Fruit fly (Drosophila melanogaster) whole organism, embryonic: ENCODE measurements around the gene Mon1.

Experiments
- ATbp ChIP-seq: fragments of 200-800 bp; sonication (Bioruptor generic); optimal IDR thresholded peaks from 2 replicates; lab custom pipeline; 2017; ENCODE audit warnings: missing biosample characterization, mild to moderate bottlenecking, missing genetic modification characterization, missing genetic modification reagents
- Adf1 ChIP-seq: fragments of 200-800 bp; sonication (Bioruptor generic); IDR thresholded peaks from 2 replicates; pipeline ENCODE4 v1.3.6; 2022; ENCODE audit warnings: missing biosample characterization, missing genetic modification characterization
- Antp ChIP-seq: fragments of 200-800 bp; sonication (Bioruptor generic); optimal IDR thresholded peaks from 3 replicates; lab custom pipeline; 2016; ENCODE audit warnings: missing biosample characterization, missing genetic modification characterization
- Atf6 ChIP-seq: fragments of 200-800 bp; sonication (Bioruptor generic); IDR thresholded peaks from 2 replicates; pipeline ENCODE4 v1.3.6; 2022; ENCODE audit warnings: missing biosample characterization, missing genetic modification characterization
- B-H2 ChIP-seq: fragments of 200-800 bp; sonication (Bioruptor generic); optimal IDR thresholded peaks from 2 replicates; lab custom pipeline; 2018; ENCODE audit warnings: missing biosample characterization, mild to moderate bottlenecking, missing genetic modification characterization
- CG10267 ChIP-seq: fragments of 200-800 bp; sonication (Bioruptor generic); optimal IDR thresholded peaks from 2 replicates; lab custom pipeline; 2018; ENCODE audit warnings: missing biosample characterization, mild to moderate bottlenecking, missing genetic modification characterization, moderate library complexity
- CG10979 ChIP-seq: fragments of 200-800 bp; sonication (Bioruptor generic); optimal IDR thresholded peaks from 2 replicates; lab custom pipeline; 2018; ENCODE audit warnings: missing biosample characterization, mild to moderate bottlenecking, missing genetic modification characterization, moderate library complexity
- CG11695 ChIP-seq: fragments of 200-800 bp; sonication (Bioruptor generic); IDR thresholded peaks from 3 replicates; pipeline ENCODE4 v1.3.6; 2022; ENCODE audit warnings: missing biosample characterization, missing genetic modification characterization
- CG12299 ChIP-seq: fragments of 200-800 bp; sonication (Bioruptor generic); optimal IDR thresholded peaks from 2 replicates; lab custom pipeline; 2018; ENCODE audit warnings: missing biosample characterization, mild to moderate bottlenecking, missing genetic modification characterization
- CG12744 ChIP-seq: fragments of 200-800 bp; sonication (Bioruptor generic); optimal IDR thresholded peaks from 2 replicates; lab custom pipeline; 2016; ENCODE audit warnings: missing biosample characterization, missing genetic modification characterization
- CG13894 ChIP-seq: fragments of 200-800 bp; sonication (Bioruptor generic); optimal IDR thresholded peaks from 3 replicates; lab custom pipeline; 2018; ENCODE audit warnings: missing biosample characterization, mild to moderate bottlenecking, missing genetic modification characterization, moderate library complexity
- CG14710 ChIP-seq: fragments of 200-800 bp; sonication (Bioruptor generic); optimal IDR thresholded peaks from 3 replicates; lab custom pipeline; 2019; ENCODE audit warnings: missing biosample characterization, mild to moderate bottlenecking, missing genetic modification characterization, moderate library complexity
- CG15073 ChIP-seq: fragments of 200-800 bp; sonication (Bioruptor generic); optimal IDR thresholded peaks from 2 replicates; lab custom pipeline; 2016; ENCODE audit warnings: missing biosample characterization, missing genetic modification characterization
- CG1529 ChIP-seq: fragments of 200-800 bp; sonication (Bioruptor generic); optimal IDR thresholded peaks from 3 replicates; lab custom pipeline; 2018; ENCODE audit warnings: missing biosample characterization, missing genetic modification characterization
- CG1647 ChIP-seq: fragments of 200-800 bp; sonication (Bioruptor generic); optimal IDR thresholded peaks from 3 replicates; lab custom pipeline; 2016; ENCODE audit warnings: missing biosample characterization, missing genetic modification characterization
- CG16863 ChIP-seq: fragments of 200-800 bp; sonication (Bioruptor generic); optimal IDR thresholded peaks from 3 replicates; lab custom pipeline; 2016; ENCODE audit warnings: missing biosample characterization, missing genetic modification characterization
- CG17802 ChIP-seq: fragments of 200-800 bp; sonication (Bioruptor generic); optimal IDR thresholded peaks from 2 replicates; lab custom pipeline; 2018; ENCODE audit warnings: missing biosample characterization, mild to moderate bottlenecking, missing genetic modification characterization, moderate library complexity
- CG18262 ChIP-seq: fragments of 200-800 bp; optimal IDR thresholded peaks from 3 replicates; lab custom pipeline; 2019; ENCODE audit warnings: missing biosample characterization, mild to moderate bottlenecking, missing genetic modification characterization, moderate library complexity
- CG2889 ChIP-seq: fragments of 200-800 bp; sonication (Bioruptor generic); IDR thresholded peaks from 3 replicates; pipeline ENCODE4 v1.3.6; 2022; ENCODE audit warnings: missing biosample characterization, missing genetic modification characterization
- CG31224 ChIP-seq: fragments of 200-800 bp; sonication (Bioruptor generic); IDR thresholded peaks from 2 replicates; pipeline ENCODE4 v1.3.6; 2022; ENCODE audit warnings: missing biosample characterization, missing genetic modification characterization
- CG31441 ChIP-seq: fragments of 200-800 bp; sonication (Bioruptor generic); IDR thresholded peaks from 2 replicates; pipeline ENCODE4 v1.3.6; 2022; ENCODE audit warnings: missing biosample characterization, missing genetic modification characterization
- CG33557 ChIP-seq: fragments of 200-800 bp; sonication (Bioruptor generic); optimal IDR thresholded peaks from 2 replicates; lab custom pipeline; 2019; ENCODE audit warnings: missing biosample characterization, mild to moderate bottlenecking, missing genetic modification characterization, moderate library complexity
- CG34224 ChIP-seq: fragments of 200-800 bp; sonication (Bioruptor generic); IDR thresholded peaks from 3 replicates; pipeline ENCODE4 v1.3.6; 2022; ENCODE audit warnings: missing biosample characterization, missing genetic modification characterization; ENCODE audit not compliant: partially characterized antibody
- CG34376 ChIP-seq: fragments of 200-800 bp; sonication (Bioruptor generic); optimal IDR thresholded peaks from 2 replicates; lab custom pipeline; 2018; ENCODE audit warnings: missing biosample characterization, mild to moderate bottlenecking, missing genetic modification characterization
- CG3995 ChIP-seq: fragments of 200-800 bp; sonication (Bioruptor generic); optimal IDR thresholded peaks from 3 replicates; lab custom pipeline; 2016; ENCODE audit warnings: missing biosample characterization, missing genetic modification characterization
- CG6272 ChIP-seq: fragments of 200-800 bp; sonication (Bioruptor generic); IDR thresholded peaks from 2 replicates; pipeline ENCODE4 v1.3.6; 2022; ENCODE audit warnings: missing biosample characterization, missing genetic modification characterization
- CG6791 ChIP-seq: fragments of 200-800 bp; sonication (Bioruptor generic); IDR thresholded peaks from 3 replicates; pipeline ENCODE4 v1.3.6; 2022; ENCODE audit warnings: missing biosample characterization, missing genetic modification characterization; ENCODE audit not compliant: partially characterized antibody
- CG7271 ChIP-seq: fragments of 200-800 bp; sonication (Bioruptor generic); optimal IDR thresholded peaks from 2 replicates; lab custom pipeline; 2018; ENCODE audit warnings: missing biosample characterization, mild to moderate bottlenecking, missing genetic modification characterization, moderate library complexity
- CG7745 ChIP-seq: fragments of 200-800 bp; sonication (Bioruptor generic); optimal IDR thresholded peaks from 2 replicates; lab custom pipeline; 2018; ENCODE audit warnings: missing biosample characterization, mild to moderate bottlenecking, missing genetic modification characterization, moderate library complexity
- CG8765 ChIP-seq: fragments of 200-800 bp; sonication (Bioruptor generic); IDR thresholded peaks from 2 replicates; pipeline ENCODE4 v1.3.6; 2022; ENCODE audit warnings: missing biosample characterization, missing genetic modification characterization
- CG9797 ChIP-seq: fragments of 200-800 bp; sonication (Bioruptor generic); optimal IDR thresholded peaks from 3 replicates; lab custom pipeline; 2018; ENCODE audit warnings: missing biosample characterization, mild to moderate bottlenecking, missing genetic modification characterization
- CG9817 ChIP-seq: fragments of 200-800 bp; sonication (Bioruptor generic); optimal IDR thresholded peaks from 2 replicates; lab custom pipeline; 2018; ENCODE audit warnings: missing biosample characterization, mild to moderate bottlenecking, missing genetic modification characterization, moderate library complexity
- Drgx ChIP-seq: fragments of 200-800 bp; sonication (Bioruptor generic); IDR thresholded peaks from 2 replicates; pipeline ENCODE4 v1.3.6; 2022; ENCODE audit warnings: missing biosample characterization, missing genetic modification characterization
- Fer1 ChIP-seq: fragments of 200-800 bp; sonication (Bioruptor generic); optimal IDR thresholded peaks from 2 replicates; lab custom pipeline; 2017; ENCODE audit warnings: missing biosample characterization, mild to moderate bottlenecking, missing genetic modification characterization
- Lim3 ChIP-seq: fragments of 200-800 bp; sonication (Bioruptor generic); IDR thresholded peaks from 2 replicates; pipeline ENCODE4 v1.3.6; 2022; ENCODE audit warnings: missing biosample characterization, missing genetic modification characterization
- Vsx1 ChIP-seq: fragments of 200-800 bp; sonication (Bioruptor generic); optimal IDR thresholded peaks from 2 replicates; lab custom pipeline; 2017; ENCODE audit warnings: missing biosample characterization, mild to moderate bottlenecking, missing genetic modification characterization, missing genetic modification reagents
- YL-1 ChIP-seq: fragments of 200-800 bp; sonication (Bioruptor generic); optimal IDR thresholded peaks from 3 replicates; lab custom pipeline; 2017; ENCODE audit warnings: missing biosample characterization, mild to moderate bottlenecking, missing genetic modification characterization
- bcd ChIP-seq: fragments of 200-800 bp; sonication (Bioruptor generic); optimal IDR thresholded peaks from 2 replicates; lab custom pipeline; 2017; ENCODE audit warnings: missing biosample characterization, mild to moderate bottlenecking, missing genetic modification characterization
- cg ChIP-seq: fragments of 200-800 bp; sonication (Bioruptor generic); optimal IDR thresholded peaks from 3 replicates; lab custom pipeline; 2019; ENCODE audit warnings: missing biosample characterization, mild to moderate bottlenecking, missing genetic modification characterization, moderate library complexity
- esg ChIP-seq: fragments of 200-800 bp; sonication (Bioruptor generic); conservative IDR thresholded peaks from 2 replicates; pipeline ENCODE4 v1.3.6; 2022; ENCODE audit warnings: missing biosample characterization, missing genetic modification characterization
- gem ChIP-seq: fragments of 200-800 bp; sonication (Bioruptor generic); optimal IDR thresholded peaks from 2 replicates; lab custom pipeline; 2019; ENCODE audit warnings: missing biosample characterization, mild to moderate bottlenecking, missing genetic modification characterization, moderate library complexity
- h ChIP-seq: fragments of >200 bp; optimal IDR thresholded peaks from 2 replicates; lab custom pipeline; 2017
- her ChIP-seq: fragments of 200-800 bp; sonication (Bioruptor generic); optimal IDR thresholded peaks from 2 replicates; lab custom pipeline; 2016; ENCODE audit warnings: missing biosample characterization, missing genetic modification characterization
- oc ChIP-seq: fragments of 200-800 bp; sonication (Bioruptor generic); optimal IDR thresholded peaks from 2 replicates; lab custom pipeline; 2018; ENCODE audit warnings: missing biosample characterization, mild to moderate bottlenecking, missing genetic modification characterization, moderate library complexity
- otp ChIP-seq: fragments of 200-800 bp; sonication (Bioruptor generic); IDR thresholded peaks from 3 replicates; pipeline ENCODE4, ENCODE4 v1.3.6; 2022; ENCODE audit warnings: missing biosample characterization, missing genetic modification characterization
- sens ChIP-seq: fragments of 200-800 bp; sonication (Bioruptor generic); peaks from one replicate; lab custom pipeline; 2016; ENCODE audit warnings: missing biosample characterization, missing genetic modification characterization
- sens-2 ChIP-seq: fragments of 200-800 bp; sonication (Bioruptor generic); IDR thresholded peaks from 2 replicates; pipeline ENCODE4 v1.3.6; 2022; ENCODE audit warnings: missing biosample characterization, missing genetic modification characterization
- seq ChIP-seq: fragments of 200-800 bp; sonication (Bioruptor generic); IDR thresholded peaks from 2 replicates; pipeline ENCODE4 v1.3.6; 2022; ENCODE audit warnings: missing biosample characterization, missing genetic modification characterization
- twi ChIP-seq: fragments of 200-800 bp; optimal IDR thresholded peaks from 2 replicates; lab custom pipeline; 2019; ENCODE audit warnings: missing biosample characterization, mild to moderate bottlenecking, missing genetic modification characterization, moderate library complexity
- wor ChIP-seq: fragments of 200-800 bp; sonication (Bioruptor generic); IDR thresholded peaks from 2 replicates; pipeline ENCODE4 v1.3.6; 2022; ENCODE audit warnings: missing biosample characterization, missing genetic modification characterization
- zfh1 ChIP-seq: fragments of 200-800 bp; sonication (Bioruptor generic); IDR thresholded peaks from 3 replicates; pipeline ENCODE4 v1.3.6; 2022; ENCODE audit warnings: missing biosample characterization, missing genetic modification characterization

Mon1 gene

DNA sequence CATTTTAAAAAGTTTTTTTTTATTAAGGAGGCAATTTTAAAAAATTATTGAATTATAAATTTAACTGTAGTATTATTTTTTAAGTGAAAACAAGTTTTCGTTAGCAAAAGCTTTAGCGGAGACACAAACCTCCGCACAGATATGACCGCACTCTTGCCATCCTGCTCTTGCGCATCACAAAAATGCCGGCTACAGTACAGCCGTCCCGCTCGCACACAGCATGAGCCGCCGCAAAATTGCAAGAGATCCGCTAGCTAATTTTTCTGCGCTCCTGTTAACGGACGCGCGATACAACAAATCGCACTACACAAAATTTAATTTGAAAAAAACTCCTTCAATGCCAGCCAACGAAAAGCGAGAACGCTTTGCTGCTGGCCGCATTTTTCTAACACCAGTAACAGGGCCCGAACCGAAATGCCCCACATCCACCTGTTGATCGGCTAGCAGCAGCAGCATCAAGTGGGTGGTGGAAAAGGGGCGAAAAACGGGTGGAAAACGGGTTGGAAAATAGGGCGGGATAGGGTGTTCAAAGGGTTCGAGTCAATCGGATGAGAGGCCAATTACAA, 40.3 kb upstream of the Mon1 start (continued):
- TF ChIP-seq CG14710 (tag; lab: Kevin White, UChicago) (peak; percentile 37), Vsx1 (GFP tag; lab: Kevin White, UChicago) (no peak), CG13894 (tag; lab: Kevin White, UChicago) (peak; percentile 66), CG2889 (GFP tag; lab: Robert Waterston, UW) (no peak), CG7745 (tag; lab: Kevin White, UChicago) (peak; percentile 67), Antp (no peak), Fer1 (peak; percentile 15), CG12299 (tag; lab: Kevin White, UChicago) (peak; percentile 59), CG18262 (peak; percentile 34), YL-1 (GFP tag; lab: Kevin White, UChicago) (peak; percentile 59), CG8765 (GFP tag; lab: Robert Waterston, UW) (no peak), CG33557 (GFP tag; lab: Kevin White, UChicago) (peak; percentile 14), CG16863 (GFP tag; lab: Kevin White, UChicago) (no peak), CG17802 (tag; lab: Kevin White, UChicago) (peak; percentile 15), B-H2 (GFP tag; lab: Kevin White, UChicago) (peak; percentile 71), CG34376 (GFP tag; lab: Kevin White, UChicago) (no peak), her (GFP tag; lab: Kevin White, UChicago) (peak; percentile 44), otp (GFP tag; lab: Robert Waterston, UW) (no peak; the same call in 2 of the 3 replicates), bcd (GFP tag; lab: Kevin White, UChicago) (peak; percentile 4), sens-2 (GFP tag; lab: Robert Waterston, UW) (peak; percentile 44; the same call in 1 of the 2 replicates), wor (no peak), gem (tag; lab: Kevin White, UChicago) (peak; percentile 69), CG10979 (tag; lab: Kevin White, UChicago) (peak; percentile 26), CG9797 (no peak), CG12744 (GFP tag; lab: Kevin White, UChicago) (peak; percentile 37), Lim3 (no peak), CG9817 (tag; lab: Kevin White, UChicago) (peak; percentile 17), cg (peak; percentile 60), CG6791 (GFP tag; lab: Robert Waterston, UW) (peak; percentile 68), twi (tag; lab: Kevin White, UChicago) (peak; percentile 24), CG11695 (GFP tag; lab: Robert Waterston, UW) (no peak), CG31224 (GFP tag; lab: Robert Waterston, UW) (peak; percentile 99), CG34224 (GFP tag; lab: Robert Waterston, UW) (peak; percentile 40), Adf1 (GFP tag; lab: Robert Waterston, UW) (peak; percentile 70), esg (GFP tag; lab: Robert Waterston, UW) (no peak), CG3995 (GFP tag; lab: Kevin White, UChicago) (no peak), CG1529 (GFP tag; lab: Kevin White, UChicago) (no peak), CG31441 (peak; percentile 57), CG15073 (GFP tag; lab: Kevin White, UChicago) (no peak), CG7271 (no peak), ATbp (GFP tag; lab: Kevin White, UChicago) (no peak), CG10267 (tag; lab: Kevin White, UChicago) (peak; percentile 24), Drgx (GFP tag; lab: Robert Waterston, UW) (no peak; the same call in 1 of the 2 replicates), CG1647 (peak; percentile 13), CG6272 (no peak), Atf6 (GFP tag; lab: Robert Waterston, UW) (peak; percentile 73), zfh1 (GFP tag; lab: Robert Waterston, UW) (peak; percentile 8; the same call in 1 of the 3 replicates), seq (GFP tag; lab: Robert Waterston, UW) (no peak), h (lab: Kevin White, UChicago) (no peak), oc (peak; percentile 47), sens (peak; percentile 62)
